Fruit fly (Drosophila melanogaster) whole organism, embryonic: ENCODE results near the gene Crz.

ENCODE experiments used
- Adf1 ChIP-seq: fragments of 200-800 bp; sonication (Bioruptor generic); IDR thresholded peaks from 2 replicates; pipeline ENCODE4 v1.3.6; 2022; ENCODE audit warnings: missing biosample characterization, missing genetic modification characterization
- BtbVII ChIP-seq: fragments of 200-800 bp; sonication (Bioruptor generic); optimal IDR thresholded peaks from 3 replicates; lab custom pipeline; 2017; ENCODE audit warnings: missing biosample characterization, mild to moderate bottlenecking, missing genetic modification characterization
- CG1024 ChIP-seq: fragments of 200-800 bp; sonication (Bioruptor generic); IDR thresholded peaks from 2 replicates; pipeline ENCODE4 v1.3.6; 2022; ENCODE audit warnings: missing biosample characterization, missing genetic modification characterization
- CG10462 ChIP-seq: fragments of 200-800 bp; sonication (Bioruptor generic); optimal IDR thresholded peaks from 2 replicates; lab custom pipeline; 2016; ENCODE audit warnings: missing biosample characterization, missing genetic modification characterization
- CG10543 ChIP-seq: fragments of 200-800 bp; sonication (Bioruptor generic); optimal IDR thresholded peaks from 3 replicates; lab custom pipeline; 2017; ENCODE audit warnings: missing biosample characterization, mild to moderate bottlenecking, missing genetic modification characterization, moderate library complexity
- CG11696 ChIP-seq: fragments of 200-800 bp; sonication (Bioruptor generic); IDR thresholded peaks from 2 replicates; pipeline ENCODE4 v1.3.6; 2022; ENCODE audit warnings: missing biosample characterization, missing genetic modification characterization
- CG11723 ChIP-seq: fragments of 200-800 bp; sonication (Bioruptor generic); optimal IDR thresholded peaks from 2 replicates; lab custom pipeline; 2017; ENCODE audit warnings: missing biosample characterization, mild to moderate bottlenecking, missing genetic modification characterization
- CG18599 ChIP-seq: fragments of 200-800 bp; sonication (Bioruptor generic); optimal IDR thresholded peaks from 3 replicates; lab custom pipeline; 2017; ENCODE audit warnings: missing biosample characterization, missing genetic modification characterization, mild to moderate bottlenecking, moderate library complexity, missing genetic modification reagents
- CG30403 ChIP-seq: fragments of 200-800 bp; sonication (Bioruptor generic); optimal IDR thresholded peaks from 3 replicates; lab custom pipeline; 2016; ENCODE audit warnings: missing biosample characterization, missing genetic modification characterization
- CG31365 ChIP-seq: fragments of 200-800 bp; sonication (Bioruptor generic); optimal IDR thresholded peaks from 2 replicates; lab custom pipeline; 2018; ENCODE audit warnings: missing biosample characterization, mild to moderate bottlenecking, missing genetic modification characterization
- CG32532 ChIP-seq: fragments of 200-800 bp; sonication (Bioruptor generic); IDR thresholded peaks from 2 replicates; pipeline ENCODE4 v1.3.6; 2022; ENCODE audit warnings: missing biosample characterization, missing genetic modification characterization
- CG32772 ChIP-seq: fragments of 200-800 bp; sonication (Bioruptor generic); IDR thresholded peaks from 2 replicates; pipeline ENCODE4 v1.3.6; 2022; ENCODE audit warnings: missing biosample characterization, missing genetic modification characterization
- CG3995 ChIP-seq: fragments of 200-800 bp; sonication (Bioruptor generic); optimal IDR thresholded peaks from 3 replicates; lab custom pipeline; 2016; ENCODE audit warnings: missing biosample characterization, missing genetic modification characterization
- CG4360 ChIP-seq: fragments of 200-800 bp; sonication (Bioruptor generic); IDR thresholded peaks from 2 replicates; pipeline ENCODE4 v1.3.6; 2022; ENCODE audit warnings: missing biosample characterization, missing genetic modification characterization
- CG4617 ChIP-seq: fragments of 200-800 bp; sonication (Bioruptor generic); optimal IDR thresholded peaks from 3 replicates; lab custom pipeline; 2016; ENCODE audit warnings: missing biosample characterization, missing genetic modification characterization, borderline replicate concordance
- CG4707 ChIP-seq: fragments of 200-800 bp; sonication (Bioruptor generic); optimal IDR thresholded peaks from 2 replicates; lab custom pipeline; 2018; ENCODE audit warnings: missing biosample characterization, mild to moderate bottlenecking, missing genetic modification characterization, moderate library complexity
- CG6175 ChIP-seq: fragments of 200-800 bp; sonication (Bioruptor generic); IDR thresholded peaks from 3 replicates; pipeline ENCODE4 v1.3.6; 2022; ENCODE audit warnings: missing biosample characterization, missing genetic modification characterization
- CG6654 ChIP-seq: fragments of 200-800 bp; sonication (Bioruptor generic); optimal IDR thresholded peaks from 2 replicates; lab custom pipeline; 2017; ENCODE audit warnings: missing biosample characterization, mild to moderate bottlenecking, missing genetic modification characterization
- CG9727 ChIP-seq: fragments of 200-800 bp; sonication (Bioruptor generic); optimal IDR thresholded peaks from 3 replicates; lab custom pipeline; 2017; ENCODE audit warnings: missing biosample characterization, mild to moderate bottlenecking, missing genetic modification characterization
- CG9932 ChIP-seq: fragments of 200-800 bp; sonication (Bioruptor generic); IDR thresholded peaks from 2 replicates; pipeline ENCODE4 v1.3.6; 2022; ENCODE audit warnings: missing biosample characterization, missing genetic modification characterization
- D ChIP-seq, 2 experiments: fragments of 200-800 bp in 1 of 2; fragments of >200 bp in 1 of 2; sonication (Bioruptor generic) in 1 of 2; optimal IDR thresholded peaks; 2 replicates in 1 of 2; 3 replicates in 1 of 2; lab custom pipeline; 2017; ENCODE audit warnings: mild to moderate bottlenecking in 1 of 2, missing biosample characterization in 1 of 2, missing genetic modification characterization in 1 of 2, missing genetic modification reagents in 1 of 2
- Dek ChIP-seq: fragments of 200-800 bp; sonication (Bioruptor generic); optimal IDR thresholded peaks from 3 replicates; lab custom pipeline; 2019; ENCODE audit warnings: missing biosample characterization, mild to moderate bottlenecking, missing genetic modification characterization, moderate library complexity
- Dll ChIP-seq: fragments of 200-800 bp; sonication (Bioruptor generic); IDR thresholded peaks from 4 replicates; pipeline ENCODE4 v1.3.6; 2022; ENCODE audit warnings: missing biosample characterization, missing genetic modification characterization; ENCODE audit not compliant: partially characterized antibody
- Ets97D ChIP-seq: fragments of 200-800 bp; sonication (Bioruptor generic); optimal IDR thresholded peaks from 3 replicates; lab custom pipeline; 2016; ENCODE audit warnings: missing biosample characterization, missing genetic modification characterization
- HHEX ChIP-seq: fragments of 200-800 bp; sonication (Bioruptor generic); optimal IDR thresholded peaks from 3 replicates; lab custom pipeline; 2017; ENCODE audit warnings: missing biosample characterization, mild to moderate bottlenecking, missing genetic modification characterization, missing genetic modification reagents
- HLH54F ChIP-seq: fragments of 200-800 bp; sonication (Bioruptor generic); optimal IDR thresholded peaks from 3 replicates; lab custom pipeline; 2016; ENCODE audit warnings: missing biosample characterization, missing genetic modification characterization
- HLHmδ ChIP-seq: fragments of 200-800 bp; sonication (Bioruptor generic); optimal IDR thresholded peaks from 2 replicates; lab custom pipeline; 2018; ENCODE audit warnings: missing biosample characterization, mild to moderate bottlenecking, missing genetic modification characterization, moderate library complexity
- HmgZ ChIP-seq: fragments of 200-800 bp; sonication (Bioruptor generic); optimal IDR thresholded peaks from 2 replicates; lab custom pipeline; 2018; ENCODE audit warnings: missing biosample characterization, mild to moderate bottlenecking, missing genetic modification characterization
- Mes4 ChIP-seq: fragments of 200-800 bp; sonication (Bioruptor generic); optimal IDR thresholded peaks from 2 replicates; lab custom pipeline; 2016; ENCODE audit warnings: missing biosample characterization, missing genetic modification characterization
- Opbp ChIP-seq: fragments of 200-800 bp; sonication (Bioruptor generic); IDR thresholded peaks from 3 replicates; pipeline ENCODE4 v1.3.6; 2022; ENCODE audit warnings: missing biosample characterization, missing genetic modification characterization; ENCODE audit not compliant: partially characterized antibody
- Pdp1 ChIP-seq, 2 experiments: fragments of 200-800 bp; sonication (Bioruptor generic); optimal IDR thresholded peaks; 3 replicates each; lab custom pipeline; 2016; ENCODE audit warnings: missing biosample characterization in 2 of 2, missing genetic modification characterization in 2 of 2, mild to moderate bottlenecking in 1 of 2, moderate library complexity in 1 of 2
- Side ChIP-seq: fragments of 200-800 bp; sonication (Bioruptor generic); optimal IDR thresholded peaks from 2 replicates; lab custom pipeline; 2016; ENCODE audit warnings: missing biosample characterization, missing genetic modification characterization
- Six4 ChIP-seq: fragments of 200-800 bp; sonication (Bioruptor generic); optimal IDR thresholded peaks from 2 replicates; lab custom pipeline; 2016; ENCODE audit warnings: missing biosample characterization, missing genetic modification characterization
- al ChIP-seq: fragments of 200-800 bp; sonication (Bioruptor generic); IDR thresholded peaks from 2 replicates; pipeline ENCODE4 v1.3.6; 2022; ENCODE audit warnings: missing biosample characterization, missing genetic modification characterization
- br ChIP-seq: fragments of >200 bp; optimal IDR thresholded peaks from 2 replicates; lab custom pipeline; 2017
- cwo ChIP-seq: fragments of 200-800 bp; sonication (Bioruptor generic); optimal IDR thresholded peaks from 3 replicates; lab custom pipeline; 2017; ENCODE audit warnings: missing biosample characterization, missing genetic modification characterization, mild to moderate bottlenecking, moderate library complexity, missing genetic modification reagents
- dati ChIP-seq: fragments of 200-800 bp; sonication (Bioruptor generic); IDR thresholded peaks from 2 replicates; pipeline ENCODE4 v1.3.6; 2022; ENCODE audit warnings: missing biosample characterization, missing genetic modification characterization
- gcm ChIP-seq: fragments of 200-800 bp; sonication (Bioruptor generic); optimal IDR thresholded peaks from 2 replicates; lab custom pipeline; 2019; ENCODE audit warnings: missing biosample characterization, mild to moderate bottlenecking, missing genetic modification characterization, moderate library complexity
- gsb ChIP-seq: fragments of 200-800 bp; sonication (Bioruptor generic); IDR thresholded peaks from 2 replicates; pipeline ENCODE4 v1.3.6; 2022; ENCODE audit warnings: missing biosample characterization, missing genetic modification characterization
- gsb-n ChIP-seq: fragments of 200-800 bp; sonication (Bioruptor generic); optimal IDR thresholded peaks from 3 replicates; lab custom pipeline; 2018; ENCODE audit warnings: missing biosample characterization, mild to moderate bottlenecking, missing genetic modification characterization
- hb ChIP-seq: fragments of 200-800 bp; sonication (Bioruptor generic); IDR thresholded peaks from 3 replicates; pipeline ENCODE4 v1.3.6; 2022; ENCODE audit warnings: missing biosample characterization, missing genetic modification characterization; ENCODE audit not compliant: partially characterized antibody
- ind ChIP-seq: fragments of 200-800 bp; sonication (Bioruptor generic); optimal IDR thresholded peaks from 3 replicates; lab custom pipeline; 2016; ENCODE audit warnings: missing biosample characterization, missing genetic modification characterization
- luna ChIP-seq: fragments of 200-800 bp; sonication (Bioruptor generic); optimal IDR thresholded peaks from 2 replicates; lab custom pipeline; 2016; ENCODE audit warnings: missing biosample characterization, missing genetic modification characterization
- nmo ChIP-seq: fragments of 200-800 bp; sonication (Bioruptor generic); optimal IDR thresholded peaks from 2 replicates; lab custom pipeline; 2018; ENCODE audit warnings: missing biosample characterization, mild to moderate bottlenecking, missing genetic modification characterization, moderate library complexity
- peb ChIP-seq: fragments of 200-800 bp; sonication (Bioruptor generic); IDR thresholded peaks from 2 replicates; pipeline ENCODE4 v1.3.6; 2022; ENCODE audit warnings: missing biosample characterization, missing genetic modification characterization
- seq ChIP-seq: fragments of 200-800 bp; sonication (Bioruptor generic); IDR thresholded peaks from 2 replicates; pipeline ENCODE4 v1.3.6; 2022; ENCODE audit warnings: missing biosample characterization, missing genetic modification characterization
- shn ChIP-seq: fragments of 200-800 bp; sonication (Bioruptor generic); optimal IDR thresholded peaks from 3 replicates; lab custom pipeline; 2016; ENCODE audit warnings: missing biosample characterization, missing genetic modification characterization
- sob ChIP-seq: fragments of 200-800 bp; sonication (Bioruptor generic); IDR thresholded peaks from 2 replicates; pipeline ENCODE4 v1.3.6; 2022; ENCODE audit warnings: missing biosample characterization, missing genetic modification characterization
- tin ChIP-seq: fragments of 200-800 bp; sonication (Bioruptor generic); optimal IDR thresholded peaks from 3 replicates; lab custom pipeline; 2016; ENCODE audit warnings: missing biosample characterization, missing genetic modification characterization

Gene Crz

dm6 chr3R:14277894-14278522 lies 36.6 kb upstream of the Crz start (continued):
- TF ChIP-seq Pdp1 (GFP tag; optimal IDR thresholded peaks at IDR 0.05; lab: Kevin White, UChicago), result peak in 1 of 2 experiments; percentile 41
- no peak for TF ChIP-seq D (optimal IDR thresholded peaks at IDR 0.05; lab: Kevin White, UChicago)
- TF ChIP-seq D (GFP tag; optimal IDR thresholded peaks at IDR 0.05; lab: Kevin White, UChicago), result peak; percentile 82
- TF ChIP-seq CG6175, result 0 out of 3 replicates have a peak, but pooled peaks have one; percentile 23
- TF ChIP-seq Dll (GFP tag; lab: Robert Waterston, UW), result no peak
- no peak; the same call in 1 of the 2 replicates for TF ChIP-seq peb (GFP tag; lab: Robert Waterston, UW)
- TF ChIP-seq seq (GFP tag; lab: Robert Waterston, UW), result peak; percentile 77
- no peak for TF ChIP-seq Mes4 (GFP tag; lab: Kevin White, UChicago)
- peak; percentile 68; the same call in 1 of the 2 replicates for TF ChIP-seq CG11696 (GFP tag; lab: Robert Waterston, UW)
- TF ChIP-seq CG4617, result peak; percentile 7
- TF ChIP-seq HLH54F, result peak; percentile 36
- TF ChIP-seq Adf1 (GFP tag; lab: Robert Waterston, UW), result peak; percentile 61; the same call in 1 of the 2 replicates
- TF ChIP-seq luna (GFP tag; lab: Kevin White, UChicago), result no peak
- TF ChIP-seq shn (GFP tag; lab: Kevin White, UChicago), result no peak
- peak; percentile 40 for TF ChIP-seq ind
- TF ChIP-seq CG31365 (tag; lab: Kevin White, UChicago), result peak; percentile 14
- peak; percentile 48 for TF ChIP-seq Six4 (GFP tag; lab: Kevin White, UChicago)
- peak; percentile 64 for TF ChIP-seq HmgZ (tag; lab: Kevin White, UChicago)
- peak; percentile 67 for TF ChIP-seq Dek (tag; lab: Kevin White, UChicago)
- peak; percentile 74 for TF ChIP-seq tin (GFP tag; lab: Kevin White, UChicago)
- TF ChIP-seq Opbp (GFP tag; lab: Robert Waterston, UW), result no peak
- peak; percentile 97 for TF ChIP-seq CG9727
- TF ChIP-seq dati (GFP tag; lab: Robert Waterston, UW), result 0 out of 2 replicates have a peak, but pooled peaks have one; percentile 49
- no peak for TF ChIP-seq hb
- TF ChIP-seq br (lab: Kevin White, UChicago), result no peak
- peak; percentile 72 for TF ChIP-seq CG10462 (GFP tag; lab: Kevin White, UChicago)
- no peak for TF ChIP-seq CG6654 (GFP tag; lab: Kevin White, UChicago)
- peak; percentile 82 for TF ChIP-seq gsb-n
- TF ChIP-seq CG3995 (GFP tag; lab: Kevin White, UChicago), result no peak
- TF ChIP-seq CG30403 (GFP tag; lab: Kevin White, UChicago), result peak; percentile 77
- no peak for TF ChIP-seq CG11723
- peak; percentile 68 for TF ChIP-seq gsb (GFP tag; lab: Robert Waterston, UW)
- peak; percentile 54; the same call in 1 of the 2 replicates for TF ChIP-seq al
- peak; percentile 49 for TF ChIP-seq CG4707 (GFP tag; lab: Kevin White, UChicago)
- TF ChIP-seq BtbVII (GFP tag; lab: Kevin White, UChicago), result peak; percentile 50
- TF ChIP-seq cwo (GFP tag; lab: Kevin White, UChicago), result peak; percentile 69
- TF ChIP-seq CG4360 (GFP tag; lab: Robert Waterston, UW), result peak; percentile 66
- TF ChIP-seq CG32772 (GFP tag; lab: Robert Waterston, UW), result peak; percentile 70
- TF ChIP-seq HLHmδ, result no peak
- TF ChIP-seq Ets97D (GFP tag; lab: Kevin White, UChicago), result no peak
- TF ChIP-seq sob (GFP tag; lab: Robert Waterston, UW), result peak; percentile 84
- TF ChIP-seq CG18599 (GFP tag; lab: Kevin White, UChicago), result peak; percentile 92
- no peak for TF ChIP-seq gcm (GFP tag; lab: Kevin White, UChicago)
- peak; percentile 36 for TF ChIP-seq CG10543 (GFP tag; lab: Kevin White, UChicago)
- TF ChIP-seq Side (GFP tag; lab: Kevin White, UChicago), result no peak
- TF ChIP-seq HHEX (GFP tag; lab: Kevin White, UChicago), result peak; percentile 73
- peak; percentile 72 for TF ChIP-seq CG9932 (GFP tag; lab: Robert Waterston, UW)
- TF ChIP-seq nmo (GFP tag; lab: Kevin White, UChicago), result peak; percentile 75
- TF ChIP-seq CG1024 (GFP tag; lab: Robert Waterston, UW), result peak; percentile 70; the same call in 1 of the 2 replicates
- peak; percentile 85 for TF ChIP-seq CG32532
